Fruit fly (Drosophila melanogaster) whole organism, pupa: ENCODE data around the gene spir.

ENCODE experiments used
- CG10348 ChIP-seq: fragments of 200-800 bp; sonication (Bioruptor generic); IDR thresholded peaks from 2 replicates; pipeline ENCODE4 v1.3.6; 2022; ENCODE audit warnings: missing biosample characterization, missing genetic modification characterization
- CG12605 ChIP-seq: fragments of 200-800 bp; sonication (Bioruptor generic); IDR thresholded peaks from 2 replicates; pipeline ENCODE4 v1.3.6; 2022; ENCODE audit warnings: missing biosample characterization, missing genetic modification characterization
- CG13204 ChIP-seq: fragments of 200-800 bp; sonication (Bioruptor generic); optimal IDR thresholded peaks from 2 replicates; lab custom pipeline; 2018; ENCODE audit warnings: missing biosample characterization, mild to moderate bottlenecking, missing genetic modification characterization, moderate library complexity
- CG14655 ChIP-seq: fragments of 200-800 bp; sonication (Bioruptor generic); optimal IDR thresholded peaks from 3 replicates; lab custom pipeline; 2017; ENCODE audit warnings: mild to moderate bottlenecking, missing biosample characterization, missing genetic modification reagents, missing genetic modification characterization
- CG15710 ChIP-seq: fragments of 200-800 bp; sonication (Bioruptor generic); optimal IDR thresholded peaks from 2 replicates; lab custom pipeline; 2018; ENCODE audit warnings: missing biosample characterization, mild to moderate bottlenecking, missing genetic modification characterization, moderate library complexity
- CG17806 ChIP-seq: fragments of 200-800 bp; sonication (Bioruptor generic); optimal IDR thresholded peaks from 2 replicates; lab custom pipeline; 2018; ENCODE audit warnings: missing biosample characterization, mild to moderate bottlenecking, missing genetic modification characterization, moderate library complexity
- CG32121 ChIP-seq: fragments of 200-800 bp; sonication (Bioruptor generic); IDR thresholded peaks from 2 replicates; pipeline ENCODE4 v1.3.6; 2022; ENCODE audit warnings: missing biosample characterization, missing genetic modification characterization
- CG34367 ChIP-seq: fragments of 200-800 bp; sonication (Bioruptor generic); optimal IDR thresholded peaks from 2 replicates; lab custom pipeline; 2018; ENCODE audit warnings: missing biosample characterization, mild to moderate bottlenecking, missing genetic modification characterization
- CG4496 ChIP-seq: fragments of 200-800 bp; sonication (Bioruptor generic); IDR thresholded peaks from 3 replicates; pipeline ENCODE4 v1.3.6; 2022; ENCODE audit warnings: missing biosample characterization, missing genetic modification characterization
- CG8159 ChIP-seq: fragments of 200-800 bp; sonication (Bioruptor generic); optimal IDR thresholded peaks from 3 replicates; lab custom pipeline; 2018; ENCODE audit warnings: missing biosample characterization, mild to moderate bottlenecking, missing genetic modification characterization, moderate library complexity
- CG8301 ChIP-seq: fragments of 200-800 bp; sonication (Bioruptor generic); optimal IDR thresholded peaks from 2 replicates; lab custom pipeline; 2018; ENCODE audit warnings: missing biosample characterization, mild to moderate bottlenecking, missing genetic modification characterization
- CG9948 ChIP-seq: fragments of 200-800 bp; sonication (Bioruptor generic); optimal IDR thresholded peaks from 2 replicates; lab custom pipeline; 2018; ENCODE audit warnings: missing biosample characterization, mild to moderate bottlenecking, missing genetic modification characterization, moderate library complexity
- D1 ChIP-seq: fragments of 200-800 bp; sonication (Bioruptor generic); optimal IDR thresholded peaks from 2 replicates; lab custom pipeline; 2018; ENCODE audit warnings: missing biosample characterization, mild to moderate bottlenecking, missing genetic modification characterization, moderate library complexity
- EcR ChIP-seq: fragments of 200-800 bp; sonication (Bioruptor generic); optimal IDR thresholded peaks from 3 replicates; lab custom pipeline; 2019; ENCODE audit warnings: missing biosample characterization, missing genetic modification characterization, mild to moderate bottlenecking, moderate library complexity, missing genetic modification reagents
- Ets98B ChIP-seq: fragments of 200-800 bp; sonication (Bioruptor generic); IDR thresholded peaks from 2 replicates; pipeline ENCODE4 v1.3.6; 2022; ENCODE audit warnings: missing biosample characterization, missing genetic modification characterization
- Pif1A ChIP-seq: fragments of 200-800 bp; sonication (Bioruptor generic); optimal IDR thresholded peaks from 3 replicates; lab custom pipeline; 2016; ENCODE audit warnings: missing biosample characterization, missing genetic modification characterization
- Pif1B ChIP-seq: fragments of 200-800 bp; sonication (Bioruptor generic); optimal IDR thresholded peaks from 3 replicates; lab custom pipeline; 2016; ENCODE audit warnings: missing biosample characterization, missing genetic modification characterization
- Snoo ChIP-seq: fragments of 200-800 bp; sonication (Bioruptor generic); optimal IDR thresholded peaks from 3 replicates; lab custom pipeline; 2017; ENCODE audit warnings: missing biosample characterization, mild to moderate bottlenecking, missing genetic modification characterization, inconsistent platforms
- fd96Ca ChIP-seq: fragments of 200-800 bp; sonication (Bioruptor generic); IDR thresholded peaks from 3 replicates; pipeline ENCODE4 v1.3.6; 2022; ENCODE audit warnings: missing biosample characterization, missing genetic modification characterization
- gl ChIP-seq: fragments of 200-800 bp; sonication (Bioruptor generic); optimal IDR thresholded peaks from 2 replicates; lab custom pipeline; 2018; ENCODE audit warnings: missing biosample characterization, mild to moderate bottlenecking, missing genetic modification characterization
- rn ChIP-seq: fragments of 200-800 bp; sonication (Bioruptor generic); IDR thresholded peaks from 2 replicates; pipeline ENCODE4 v1.3.6; 2022; ENCODE audit warnings: missing biosample characterization, missing genetic modification characterization

The spir gene

dm6 chr2L:20310751-20311387 lies at the start of gene spir:
Gene spir (plus strand): TSS chr2L:20311219.
- TF ChIP-seq EcR (peak; percentile 14), gl (no peak), CG12605 (GFP tag; lab: Robert Waterston, UW) (peak; percentile 43; the same call in 1 of the 2 replicates), CG17806 (no peak), Snoo (tag; lab: Kevin White, UChicago) (peak; percentile 34), CG32121 (peak; percentile 16; the same call in 1 of the 2 replicates), Ets98B (GFP tag; lab: Robert Waterston, UW) (peak; percentile 32; the same call in 1 of the 2 replicates), CG13204 (GFP tag; lab: Kevin White, UChicago) (peak; percentile 49), Pif1B (GFP tag; lab: Kevin White, UChicago) (peak; percentile 41)

- TF ChIP-seq gl = no peak
- no peak for TF ChIP-seq CG9948 (tag; lab: Kevin White, UChicago)
- TF ChIP-seq CG12605 (GFP tag; lab: Robert Waterston, UW) = no peak
- no peak for TF ChIP-seq EcR
- no peak for TF ChIP-seq D1 (tag; lab: Kevin White, UChicago)
- no peak for TF ChIP-seq Ets98B (GFP tag; lab: Robert Waterston, UW)
- no peak for TF ChIP-seq CG32121
- no peak for TF ChIP-seq CG4496 (GFP tag; lab: Robert Waterston, UW)
- TF ChIP-seq CG13204 (GFP tag; lab: Kevin White, UChicago) = no peak
- TF ChIP-seq CG34367 (tag; lab: Kevin White, UChicago) = no peak
- TF ChIP-seq CG15710 (tag; lab: Kevin White, UChicago) = no peak
- no peak for TF ChIP-seq Pif1A (GFP tag; lab: Kevin White, UChicago)
- TF ChIP-seq CG14655 (GFP tag; lab: Kevin White, UChicago) = no peak
- TF ChIP-seq Snoo (tag; lab: Kevin White, UChicago) = no peak
- no peak for TF ChIP-seq CG8159 (tag; lab: Kevin White, UChicago)
- no peak for TF ChIP-seq rn (GFP tag; lab: Robert Waterston, UW)
- TF ChIP-seq CG10348 = no peak
- no peak for TF ChIP-seq CG17806
Observed at dm6 chr2L:20263050-20263449, 48.0 kb upstream of the spir start.

- TF ChIP-seq CG8159 (tag; lab: Kevin White, UChicago) = no peak
- TF ChIP-seq CG15710 (tag; lab: Kevin White, UChicago) = no peak
- no peak for TF ChIP-seq CG4496 (GFP tag; lab: Robert Waterston, UW)
- no peak for TF ChIP-seq CG12605 (GFP tag; lab: Robert Waterston, UW)
- no peak for TF ChIP-seq CG32121
- no peak for TF ChIP-seq CG14655 (GFP tag; lab: Kevin White, UChicago)
- no peak for TF ChIP-seq CG13204 (GFP tag; lab: Kevin White, UChicago)
- no peak for TF ChIP-seq D1 (tag; lab: Kevin White, UChicago)
- no peak for TF ChIP-seq fd96Ca (GFP tag; lab: Robert Waterston, UW)
- no peak for TF ChIP-seq CG10348
- no peak for TF ChIP-seq Snoo (tag; lab: Kevin White, UChicago)
- TF ChIP-seq CG34367 (tag; lab: Kevin White, UChicago) = no peak
- TF ChIP-seq rn (GFP tag; lab: Robert Waterston, UW) = no peak
- TF ChIP-seq gl = no peak
- TF ChIP-seq Pif1A (GFP tag; lab: Kevin White, UChicago) = no peak
- TF ChIP-seq Ets98B (GFP tag; lab: Robert Waterston, UW) = no peak
- TF ChIP-seq CG9948 (tag; lab: Kevin White, UChicago) = no peak
- no peak for TF ChIP-seq CG8301
- TF ChIP-seq CG17806 = no peak
Observed at dm6 chr2L:20264324-20264567, 46.8 kb upstream of the spir start, which contains the start of gene CG17570. Gene CG17570 (minus strand): TSS chr2L:20264424.

dm6 chr2L:20264568-20265547 lies 46.2 kb upstream of the spir start:
- TF ChIP-seq D1 (tag; lab: Kevin White, UChicago) (no peak), CG14655 (GFP tag; lab: Kevin White, UChicago) (no peak), fd96Ca (GFP tag; lab: Robert Waterston, UW) (no peak), Snoo (tag; lab: Kevin White, UChicago) (no peak), CG10348 (no peak), CG12605 (GFP tag; lab: Robert Waterston, UW) (no peak), Pif1B (GFP tag; lab: Kevin White, UChicago) (no peak), CG32121 (no peak), EcR (no peak), CG8159 (tag; lab: Kevin White, UChicago) (no peak)

- TF ChIP-seq gl (peak; percentile 47), CG4496 (GFP tag; lab: Robert Waterston, UW) (peak; percentile 91), CG10348 (peak; percentile 29; the same call in 1 of the 2 replicates), CG8159 (tag; lab: Kevin White, UChicago) (peak; percentile 70), CG8301 (peak; percentile 72), Ets98B (GFP tag; lab: Robert Waterston, UW) (peak; percentile 86), D1 (tag; lab: Kevin White, UChicago) (no peak), CG14655 (GFP tag; lab: Kevin White, UChicago) (peak; percentile 76), CG32121 (no peak; the same call in 1 of the 2 replicates), fd96Ca (GFP tag; lab: Robert Waterston, UW) (peak; percentile 89), Pif1A (GFP tag; lab: Kevin White, UChicago) (peak; percentile 67), CG17806 (peak; percentile 69), rn (GFP tag; lab: Robert Waterston, UW) (peak; percentile 51), CG13204 (GFP tag; lab: Kevin White, UChicago) (peak; percentile 15), EcR (no peak), CG34367 (tag; lab: Kevin White, UChicago) (peak; percentile 73), Snoo (tag; lab: Kevin White, UChicago) (peak; percentile 61), Pif1B (GFP tag; lab: Kevin White, UChicago) (peak; percentile 72), CG9948 (tag; lab: Kevin White, UChicago) (peak; percentile 64), CG12605 (GFP tag; lab: Robert Waterston, UW) (peak; percentile 82), CG15710 (tag; lab: Kevin White, UChicago) (peak; percentile 78)
Observed at dm6 chr2L:20267181-20267580, 43.8 kb upstream of the spir start.
